Worm (Caenorhabditis elegans) whole organism, L4 larva: ENCODE data around the gene nhr-175.
A peak's percentile ranks its signal among the peaks of the same experiment; 100 is the strongest.

Experiments used
- D1046.2 ChIP-seq: fragments of 200-800 bp; sonication (Bioruptor generic); IDR thresholded peaks from 2 replicates; pipeline ENCODE4 v1.3.6; 2022; ENCODE audit warnings: missing genetic modification characterization, missing compliant biosample characterization
- F26F4.8 ChIP-seq: fragments of 200-800 bp; sonication (Bioruptor generic); conservative IDR thresholded peaks from 2 replicates; pipeline ENCODE4 v1.3.6; 2022; ENCODE audit warnings: missing genetic modification characterization, missing compliant biosample characterization
- F37D6.2 ChIP-seq: sonication (generic microtip); optimal IDR thresholded peaks from 2 replicates; lab custom pipeline; 2016; ENCODE audit warnings: mild to moderate bottlenecking, missing genetic modification characterization, missing compliant biosample characterization
- T26A8.4 ChIP-seq: fragments of 200-800 bp; sonication (Bioruptor generic); IDR thresholded peaks from 2 replicates; pipeline ENCODE4 v1.3.6; 2022; ENCODE audit warnings: missing genetic modification characterization, missing compliant biosample characterization
- Y48G9A.11 ChIP-seq: fragments of 200-800 bp; sonication (Bioruptor generic); IDR thresholded peaks from 2 replicates; pipeline ENCODE4 v1.3.6; 2022; ENCODE audit warnings: missing genetic modification reagents, missing genetic modification characterization, missing compliant biosample characterization
- ZK337.2 ChIP-seq: fragments of 200-800 bp; sonication (Bioruptor generic); IDR thresholded peaks from 2 replicates; pipeline ENCODE4 v1.3.6; 2022; ENCODE audit warnings: missing genetic modification reagents, missing genetic modification characterization, missing compliant biosample characterization
- aha-1 ChIP-seq: fragments of 150-350 bp; peaks from one replicate; lab custom pipeline; 2014; ENCODE audit warnings: missing biosample characterization, missing genetic modification characterization
- ama-1 ChIP-seq: fragments of 150-350 bp; optimal IDR thresholded peaks from 2 replicates; lab custom pipeline; 2014; ENCODE audit warnings: inconsistent platforms, mixed read lengths
- arid-1 ChIP-seq: fragments of 200-800 bp; sonication (Bioruptor generic); conservative IDR thresholded peaks from 2 replicates; pipeline ENCODE4 v1.3.6; 2022; ENCODE audit warnings: missing genetic modification reagents, missing genetic modification characterization, missing compliant biosample characterization
- ceh-44 ChIP-seq: fragments of 200-800 bp; sonication (Bioruptor generic); IDR thresholded peaks from 2 replicates; pipeline ENCODE4 v1.3.6; 2022; ENCODE audit warnings: missing genetic modification reagents, missing genetic modification characterization, missing compliant biosample characterization
- cey-2 ChIP-seq: sonication (generic microtip); optimal IDR thresholded peaks from 3 replicates; lab custom pipeline; 2017; ENCODE audit warnings: missing genetic modification characterization, mild to moderate bottlenecking, missing compliant biosample characterization, antibody characterized with exemption, borderline replicate concordance; ENCODE audit not compliant: insufficient read depth
- daf-16 ChIP-seq, 3 experiments: sonication (generic microtip); optimal IDR thresholded peaks; 2 replicates each; lab custom pipeline; 2016 to 2017; ENCODE audit warnings: missing genetic modification characterization in 3 of 3, missing genetic modification reagents in 3 of 3, mild to moderate bottlenecking in 2 of 3, missing compliant biosample characterization in 2 of 3, missing biosample characterization in 1 of 3, moderate library complexity in 1 of 3
- egl-43 ChIP-seq: fragments of 200-800 bp; sonication (Bioruptor generic); IDR thresholded peaks from 2 replicates; pipeline ENCODE4 v1.3.6; 2022; ENCODE audit warnings: missing genetic modification reagents, missing genetic modification characterization, missing compliant biosample characterization
- fkh-10 ChIP-seq: fragments of 150-350 bp; optimal IDR thresholded peaks from 2 replicates; lab custom pipeline; 2014; ENCODE audit warnings: missing biosample characterization, missing genetic modification reagents, missing genetic modification characterization
- fos-1 ChIP-seq: fragments of 150-350 bp; optimal IDR thresholded peaks from 2 replicates; lab custom pipeline; 2014; ENCODE audit warnings: missing biosample characterization, missing genetic modification characterization
- hif-1 ChIP-seq, 2 experiments: sonication (generic microtip); optimal IDR thresholded peaks; 2 replicates each; lab custom pipeline; 2016 to 2017; ENCODE audit warnings: missing compliant biosample characterization in 2 of 2, missing genetic modification characterization in 2 of 2, missing genetic modification reagents in 2 of 2, missing genotype in 2 of 2, mild to moderate bottlenecking in 1 of 2
- hlh-11 ChIP-seq: fragments of 200-800 bp; sonication (Bioruptor generic); optimal IDR thresholded peaks from 2 replicates; lab custom pipeline; 2018; ENCODE audit warnings: mild to moderate bottlenecking, missing genetic modification characterization, missing compliant biosample characterization
- hmg-1.1 ChIP-seq: fragments of 200-800 bp; sonication (Bioruptor generic); IDR thresholded peaks from 2 replicates; pipeline ENCODE4 v1.3.6; 2022; ENCODE audit warnings: missing genetic modification reagents, missing genetic modification characterization, missing compliant biosample characterization
- jun-1 ChIP-seq: fragments of 150-350 bp; optimal IDR thresholded peaks from 2 replicates; lab custom pipeline; 2014; ENCODE audit warnings: missing biosample characterization, missing genetic modification reagents, missing genetic modification characterization
- lin-13 ChIP-seq: fragments of 150-350 bp; optimal IDR thresholded peaks from 2 replicates; lab custom pipeline; 2014; ENCODE audit warnings: missing biosample characterization, missing genetic modification reagents, missing genetic modification characterization
- lin-15B ChIP-seq: fragments of 150-350 bp; sonication (generic microtip); optimal IDR thresholded peaks from 3 replicates; lab custom pipeline; 2014; ENCODE audit warnings: missing biosample characterization, missing genetic modification characterization
- lin-29 ChIP-seq: fragments of 200-800 bp; sonication (Bioruptor generic); IDR thresholded peaks from 2 replicates; pipeline ENCODE4 v1.3.6; 2022; ENCODE audit warnings: missing genetic modification reagents, missing genetic modification characterization, missing compliant biosample characterization
- lin-38 ChIP-seq: fragments of 200-800 bp; sonication (Bioruptor generic); IDR thresholded peaks from 2 replicates; pipeline ENCODE4 v1.3.6; 2022; ENCODE audit warnings: missing genetic modification reagents, missing genetic modification characterization, missing compliant biosample characterization
- lsy-2 ChIP-seq, 2 experiments: fragments of 150-350 bp in 1 of 2; sonication (generic microtip) in 1 of 2; optimal IDR thresholded peaks; 2 replicates each; lab custom pipeline; 2014 to 2017; ENCODE audit warnings: missing biosample characterization in 2 of 2, missing genetic modification characterization in 2 of 2
- mdl-1 ChIP-seq, 2 experiments: fragments of 150-350 bp in 1 of 2; sonication (generic microtip) in 1 of 2; optimal IDR thresholded peaks; 2 replicates each; lab custom pipeline; 2014 to 2017; ENCODE audit warnings: missing biosample characterization in 2 of 2, missing genetic modification characterization in 2 of 2
- mxl-3 ChIP-seq: fragments of 200-800 bp; sonication (Bioruptor generic); optimal IDR thresholded peaks from 2 replicates; lab custom pipeline; 2018; ENCODE audit warnings: mild to moderate bottlenecking, missing genetic modification characterization, missing compliant biosample characterization
- nhr-102 ChIP-seq: sonication (generic microtip); optimal IDR thresholded peaks from 2 replicates; lab custom pipeline; 2016; ENCODE audit warnings: mild to moderate bottlenecking, missing genetic modification characterization, moderate library complexity, missing compliant biosample characterization
- nhr-11 ChIP-seq: fragments of 150-350 bp; optimal IDR thresholded peaks from 2 replicates; lab custom pipeline; 2014; ENCODE audit warnings: missing biosample characterization, missing genetic modification characterization
- nhr-111 ChIP-seq: fragments of 200-800 bp; sonication (Bioruptor generic); optimal IDR thresholded peaks from 2 replicates; lab custom pipeline; 2018; ENCODE audit warnings: mild to moderate bottlenecking, missing genetic modification characterization, missing compliant biosample characterization
- nhr-25 ChIP-seq: sonication (generic microtip); optimal IDR thresholded peaks from 2 replicates; lab custom pipeline; 2017; ENCODE audit warnings: missing genetic modification characterization, mild to moderate bottlenecking, missing compliant biosample characterization, antibody characterized with exemption, moderate library complexity, borderline replicate concordance; ENCODE audit not compliant: insufficient read depth
- nhr-41 ChIP-seq: fragments of 200-800 bp; sonication (Bioruptor generic); IDR thresholded peaks from 2 replicates; pipeline ENCODE4 v1.3.6; 2022; ENCODE audit warnings: missing genetic modification reagents, missing genetic modification characterization, missing compliant biosample characterization
- nhr-48 ChIP-seq: sonication (generic microtip); optimal IDR thresholded peaks from 2 replicates; lab custom pipeline; 2016; ENCODE audit warnings: mild to moderate bottlenecking, missing genetic modification characterization, missing compliant biosample characterization
- nhr-76 ChIP-seq: fragments of 150-350 bp; optimal IDR thresholded peaks from 2 replicates; lab custom pipeline; 2014; ENCODE audit warnings: missing biosample characterization, missing genetic modification characterization
- pqm-1 ChIP-seq: sonication (generic microtip); optimal IDR thresholded peaks from 2 replicates; lab custom pipeline; 2017; ENCODE audit warnings: missing biosample characterization, missing genetic modification characterization
- sdz-12 ChIP-seq: fragments of 200-800 bp; sonication (Bioruptor generic); optimal IDR thresholded peaks from 2 replicates; lab custom pipeline; 2018; ENCODE audit warnings: mild to moderate bottlenecking, missing genetic modification characterization, missing compliant biosample characterization
- set-16 ChIP-seq: fragments of 200-800 bp; sonication (Bioruptor generic); IDR thresholded peaks from 2 replicates; pipeline ENCODE4 v1.3.6; 2022; ENCODE audit warnings: missing genetic modification reagents, missing genetic modification characterization, missing compliant biosample characterization
- snpc-4 ChIP-seq: fragments of 150-350 bp; optimal IDR thresholded peaks from 2 replicates; lab custom pipeline; 2014; ENCODE audit warnings: missing biosample characterization, missing genetic modification characterization
- spr-1 ChIP-seq: sonication (generic microtip); optimal IDR thresholded peaks from 2 replicates; lab custom pipeline; 2016; ENCODE audit warnings: mild to moderate bottlenecking, missing genetic modification characterization, missing compliant biosample characterization
- spr-3 ChIP-seq: fragments of 200-800 bp; sonication (Bioruptor generic); optimal IDR thresholded peaks from 2 replicates; lab custom pipeline; 2018; ENCODE audit warnings: mild to moderate bottlenecking, missing genetic modification characterization, missing compliant biosample characterization
- tag-97 ChIP-seq: fragments of 200-800 bp; sonication (Bioruptor generic); IDR thresholded peaks from 2 replicates; pipeline ENCODE4 v1.3.6; 2022; ENCODE audit warnings: missing genetic modification characterization, missing compliant biosample characterization
- unc-130 ChIP-seq: sonication (generic microtip); optimal IDR thresholded peaks from 2 replicates; lab custom pipeline; 2016; ENCODE audit warnings: missing genetic modification reagents, missing genetic modification characterization, missing compliant biosample characterization
- unc-39 ChIP-seq: sonication (generic microtip); optimal IDR thresholded peaks from 2 replicates; lab custom pipeline; 2017; ENCODE audit warnings: missing biosample characterization, missing genetic modification characterization
- vab-7 ChIP-seq: fragments of 200-800 bp; sonication (Bioruptor generic); IDR thresholded peaks from 2 replicates; pipeline ENCODE4 v1.3.6; 2022; ENCODE audit warnings: missing genetic modification reagents, missing genetic modification characterization, missing compliant biosample characterization
- zag-1 ChIP-seq: fragments of 150-350 bp; optimal IDR thresholded peaks from 2 replicates; lab custom pipeline; 2014; ENCODE audit warnings: missing biosample characterization, missing genetic modification characterization
- zfp-2 ChIP-seq: sonication (generic microtip); optimal IDR thresholded peaks from 2 replicates; lab custom pipeline; 2016; ENCODE audit warnings: mild to moderate bottlenecking, missing genetic modification characterization, missing compliant biosample characterization
- zip-2 ChIP-seq: fragments of 150-350 bp; optimal IDR thresholded peaks from 2 replicates; lab custom pipeline; 2014; ENCODE audit warnings: missing biosample characterization, missing genetic modification characterization
- ztf-11 ChIP-seq: fragments of 150-350 bp; optimal IDR thresholded peaks from 2 replicates; lab custom pipeline; 2014; ENCODE audit warnings: missing biosample characterization, missing genetic modification characterization

nhr-175 gene

ce11 chrV:13866353-13866752 is at the start of gene nhr-175:
Gene nhr-175 (plus strand): TSS chrV:13866691.
- TF ChIP-seq zfp-2: no peak
- no peak for TF ChIP-seq pqm-1 (tag; lab: Kevin White, UChicago)
- TF ChIP-seq nhr-76 (tag; lab: Kevin White, UChicago): no peak
- TF ChIP-seq arid-1 (GFP tag; lab: Robert Waterston, UW): no peak
- TF ChIP-seq ztf-11 (tag; lab: Kevin White, UChicago): no peak
- TF ChIP-seq ama-1 (lab: Kevin White, UChicago): no peak
- no peak for TF ChIP-seq hif-1 (tag; optimal IDR thresholded peaks at IDR 0.05; lab: Kevin White, UChicago)

ce11 chrV:13816877-13817276 is 49.6 kb upstream of the nhr-175 start, which contains the start of gene F55B12.2:
Gene F55B12.2 (minus strand): TSS chrV:13816977.
- no peak for TF ChIP-seq lsy-2 (tag; optimal IDR thresholded peaks at IDR 0.05; lab: Kevin White, UChicago)
- no peak for TF ChIP-seq hlh-11 (tag; lab: Kevin White, UChicago)
- peak; percentile 9 for TF ChIP-seq aha-1 (tag; lab: Kevin White, UChicago)

ce11 chrV:13818824-13819408 is 47.6 kb upstream of the nhr-175 start, which contains the start of gene sel-10:
Gene sel-10 (plus strand): TSS chrV:13819361.
- TF ChIP-seq vab-7 (GFP tag; lab: Robert Waterston, UW) (no peak), lin-13 (GFP tag; lab: Kevin White, UChicago) (peak; percentile 66), lin-15B (tag; lab: Kevin White, UChicago) (no peak), cey-2 (tag; lab: Kevin White, UChicago) (no peak), fos-1 (tag; lab: Kevin White, UChicago) (no peak), T26A8.4 (GFP tag; lab: Robert Waterston, UW) (no peak), unc-39 (tag; lab: Kevin White, UChicago) (no peak), ceh-44 (GFP tag; lab: Robert Waterston, UW) (no peak), lin-29 (GFP tag; lab: Robert Waterston, UW) (no peak), ama-1 (lab: Kevin White, UChicago) (no peak), mdl-1 (tag; optimal IDR thresholded peaks at IDR 0.05; lab: Kevin White, UChicago) (no peak), zip-2 (tag; lab: Kevin White, UChicago) (no peak), F26F4.8 (GFP tag; lab: Robert Waterston, UW) (no peak), spr-1 (tag; lab: Kevin White, UChicago) (no peak), set-16 (GFP tag; lab: Robert Waterston, UW) (no peak), daf-16 (GFP tag; optimal IDR thresholded peaks at IDR 0.05; lab: Kevin White, UChicago) (no peak), daf-16 (tag; optimal IDR thresholded peaks at IDR 0.05; lab: Kevin White, UChicago) (peak; percentile 38), egl-43 (GFP tag; lab: Robert Waterston, UW) (no peak), nhr-11 (tag; lab: Kevin White, UChicago) (peak; percentile 60), tag-97 (GFP tag; lab: Robert Waterston, UW) (no peak), nhr-25 (no peak), nhr-102 (tag; lab: Kevin White, UChicago) (no peak), lin-38 (GFP tag; lab: Robert Waterston, UW) (no peak), nhr-48 (tag; lab: Kevin White, UChicago) (peak; percentile 36), D1046.2 (GFP tag; lab: Robert Waterston, UW) (no peak), spr-3 (GFP tag; lab: Kevin White, UChicago) (no peak), nhr-41 (GFP tag; lab: Robert Waterston, UW) (no peak), hmg-1.1 (0 out of 2 replicates have a peak, but pooled peaks have one; percentile 59), zag-1 (tag; lab: Kevin White, UChicago) (no peak), fkh-10 (GFP tag; lab: Kevin White, UChicago) (no peak), F37D6.2 (tag; lab: Kevin White, UChicago) (peak; percentile 36), hlh-11 (tag; lab: Kevin White, UChicago) (no peak), Y48G9A.11 (no peak), nhr-111 (GFP tag; lab: Kevin White, UChicago) (no peak), sdz-12 (GFP tag; lab: Kevin White, UChicago) (no peak), snpc-4 (no peak), unc-130 (GFP tag; lab: Kevin White, UChicago) (no peak), jun-1 (tag; lab: Kevin White, UChicago) (no peak), mxl-3 (GFP tag; lab: Kevin White, UChicago) (peak; percentile 57), ZK337.2 (GFP tag; lab: Robert Waterston, UW) (no peak)
